Fruit fly (Drosophila melanogaster) whole organism, embryonic: Measurements from ENCODE around the gene Bx42.

Experiments used
- Ada2b ChIP-seq: fragments of 200-800 bp; sonication (Bioruptor generic); IDR thresholded peaks from 2 replicates; pipeline ENCODE4 v1.3.6; 2022; ENCODE audit warnings: missing biosample characterization, missing genetic modification characterization
- CG10321 ChIP-seq: fragments of 200-800 bp; sonication (Bioruptor generic); IDR thresholded peaks from 2 replicates; pipeline ENCODE4 v1.3.6; 2022; ENCODE audit warnings: missing biosample characterization, missing genetic modification characterization
- CG10979 ChIP-seq: fragments of 200-800 bp; sonication (Bioruptor generic); optimal IDR thresholded peaks from 2 replicates; lab custom pipeline; 2018; ENCODE audit warnings: missing biosample characterization, mild to moderate bottlenecking, missing genetic modification characterization, moderate library complexity
- CG1233 ChIP-seq: fragments of 200-800 bp; sonication (Bioruptor generic); optimal IDR thresholded peaks from 4 replicates; lab custom pipeline; 2018; ENCODE audit warnings: missing biosample characterization, mild to moderate bottlenecking, missing genetic modification characterization
- CG12769 ChIP-seq: fragments of 200-800 bp; sonication (Bioruptor generic); optimal IDR thresholded peaks from 2 replicates; lab custom pipeline; 2019; ENCODE audit warnings: missing biosample characterization, mild to moderate bottlenecking, missing genetic modification characterization, moderate library complexity
- CG13296 ChIP-seq: fragments of 200-800 bp; sonication (Bioruptor generic); optimal IDR thresholded peaks from 3 replicates; lab custom pipeline; 2018; ENCODE audit warnings: missing biosample characterization, mild to moderate bottlenecking, missing genetic modification characterization
- CG13424 ChIP-seq: fragments of 200-800 bp; sonication (Bioruptor generic); optimal IDR thresholded peaks from 2 replicates; lab custom pipeline; 2019; ENCODE audit warnings: missing biosample characterization, mild to moderate bottlenecking, missing genetic modification characterization, moderate library complexity
- CG15514 ChIP-seq: fragments of 200-800 bp; sonication (Bioruptor generic); optimal IDR thresholded peaks from 3 replicates; lab custom pipeline; 2017; ENCODE audit warnings: missing biosample characterization, missing genetic modification characterization, mild to moderate bottlenecking, moderate library complexity, missing genetic modification reagents
- CG15696 ChIP-seq: fragments of 200-800 bp; sonication (Bioruptor generic); optimal IDR thresholded peaks from 2 replicates; lab custom pipeline; 2019; ENCODE audit warnings: missing biosample characterization, mild to moderate bottlenecking, missing genetic modification characterization, moderate library complexity
- CG18262 ChIP-seq: fragments of 200-800 bp; optimal IDR thresholded peaks from 3 replicates; lab custom pipeline; 2019; ENCODE audit warnings: missing biosample characterization, mild to moderate bottlenecking, missing genetic modification characterization, moderate library complexity
- CG2712 ChIP-seq: fragments of 200-800 bp; optimal IDR thresholded peaks from 3 replicates; lab custom pipeline; 2019; ENCODE audit warnings: missing biosample characterization, mild to moderate bottlenecking, missing genetic modification characterization, moderate library complexity
- CG30403 ChIP-seq: fragments of 200-800 bp; sonication (Bioruptor generic); optimal IDR thresholded peaks from 3 replicates; lab custom pipeline; 2016; ENCODE audit warnings: missing biosample characterization, missing genetic modification characterization
- CG33557 ChIP-seq: fragments of 200-800 bp; sonication (Bioruptor generic); optimal IDR thresholded peaks from 2 replicates; lab custom pipeline; 2019; ENCODE audit warnings: missing biosample characterization, mild to moderate bottlenecking, missing genetic modification characterization, moderate library complexity
- CG6813 ChIP-seq: fragments of 200-800 bp; sonication (Bioruptor generic); optimal IDR thresholded peaks from 2 replicates; lab custom pipeline; 2017; ENCODE audit warnings: missing biosample characterization, missing genetic modification characterization, mild to moderate bottlenecking, moderate library complexity, missing genetic modification reagents
- CG7839 ChIP-seq: fragments of 200-800 bp; sonication (Bioruptor generic); optimal IDR thresholded peaks from 3 replicates; lab custom pipeline; 2018; ENCODE audit warnings: missing biosample characterization, mild to moderate bottlenecking, missing genetic modification characterization, moderate library complexity
- CG8290 ChIP-seq, 3 experiments: fragments of 200-800 bp; sonication (Bioruptor generic); optimal IDR thresholded peaks; 2 replicates each; lab custom pipeline; 2016 to 2019; ENCODE audit warnings: missing biosample characterization in 3 of 3, missing genetic modification characterization in 3 of 3, mild to moderate bottlenecking in 2 of 3, moderate library complexity in 1 of 3
- CG8924 ChIP-seq: fragments of 200-800 bp; optimal IDR thresholded peaks from 3 replicates; lab custom pipeline; 2019; ENCODE audit warnings: missing biosample characterization, mild to moderate bottlenecking, missing genetic modification characterization, moderate library complexity
- CG9609 ChIP-seq: fragments of 200-800 bp; sonication (Bioruptor generic); optimal IDR thresholded peaks from 3 replicates; lab custom pipeline; 2016; ENCODE audit warnings: missing biosample characterization, missing genetic modification characterization
- D ChIP-seq, 2 experiments: fragments of 200-800 bp in 1 of 2; fragments of >200 bp in 1 of 2; sonication (Bioruptor generic) in 1 of 2; optimal IDR thresholded peaks; 2 replicates in 1 of 2; 3 replicates in 1 of 2; lab custom pipeline; 2017; ENCODE audit warnings: mild to moderate bottlenecking in 1 of 2, missing biosample characterization in 1 of 2, missing genetic modification characterization in 1 of 2, missing genetic modification reagents in 1 of 2
- Dref ChIP-seq: fragments of 200-800 bp; sonication (Bioruptor generic); IDR thresholded peaks from 2 replicates; pipeline ENCODE4 v1.3.6; 2022; ENCODE audit warnings: missing biosample characterization, missing genetic modification characterization
- E2f2 ChIP-seq: fragments of 200-800 bp; sonication (Bioruptor generic); IDR thresholded peaks from 2 replicates; pipeline ENCODE4 v1.3.6; 2022; ENCODE audit warnings: missing biosample characterization, missing genetic modification characterization
- Ets65A ChIP-seq: fragments of 200-800 bp; sonication (Bioruptor generic); peaks from one replicate; lab custom pipeline; 2016; ENCODE audit warnings: missing biosample characterization, missing genetic modification characterization
- Ets97D ChIP-seq: fragments of 200-800 bp; sonication (Bioruptor generic); optimal IDR thresholded peaks from 3 replicates; lab custom pipeline; 2016; ENCODE audit warnings: missing biosample characterization, missing genetic modification characterization
- Fer3 ChIP-seq: fragments of 200-800 bp; sonication (Bioruptor generic); optimal IDR thresholded peaks from 2 replicates; lab custom pipeline; 2018; ENCODE audit warnings: missing biosample characterization, mild to moderate bottlenecking, missing genetic modification characterization, moderate library complexity
- H15 ChIP-seq: fragments of 200-800 bp; sonication (Bioruptor generic); IDR thresholded peaks from 3 replicates; pipeline ENCODE4 v1.3.6; 2022; ENCODE audit warnings: missing biosample characterization, missing genetic modification characterization
- Hsf ChIP-seq: fragments of 200-800 bp; sonication (Bioruptor generic); optimal IDR thresholded peaks from 3 replicates; lab custom pipeline; 2016; ENCODE audit warnings: missing biosample characterization, missing genetic modification characterization
- MBD-R2 ChIP-seq: fragments of 200-800 bp; sonication (Bioruptor generic); IDR thresholded peaks from 2 replicates; pipeline ENCODE4 v1.3.6; 2022; ENCODE audit warnings: missing biosample characterization, missing genetic modification characterization
- Myb ChIP-seq: fragments of 200-800 bp; sonication (Bioruptor generic); optimal IDR thresholded peaks from 2 replicates; lab custom pipeline; 2016; ENCODE audit warnings: missing biosample characterization, missing genetic modification characterization
- Nf-YB ChIP-seq: fragments of 200-800 bp; sonication (Bioruptor generic); optimal IDR thresholded peaks from 3 replicates; lab custom pipeline; 2019; ENCODE audit warnings: missing biosample characterization, mild to moderate bottlenecking, missing genetic modification characterization, moderate library complexity
- Oaz ChIP-seq: fragments of 200-800 bp; sonication (Bioruptor generic); IDR thresholded peaks from 2 replicates; pipeline ENCODE4 v1.3.6; 2022; ENCODE audit warnings: missing biosample characterization, missing genetic modification characterization
- Pdp1 ChIP-seq, 2 experiments: fragments of 200-800 bp; sonication (Bioruptor generic); optimal IDR thresholded peaks; 3 replicates each; lab custom pipeline; 2016; ENCODE audit warnings: missing biosample characterization in 2 of 2, missing genetic modification characterization in 2 of 2, mild to moderate bottlenecking in 1 of 2, moderate library complexity in 1 of 2
- Rfx ChIP-seq: fragments of 200-800 bp; sonication (Bioruptor generic); IDR thresholded peaks from 2 replicates; pipeline ENCODE4 v1.3.6; 2022; ENCODE audit warnings: missing biosample characterization, missing genetic modification characterization
- Spps ChIP-seq: fragments of 200-800 bp; sonication (Bioruptor generic); optimal IDR thresholded peaks from 2 replicates; lab custom pipeline; 2018; ENCODE audit warnings: missing biosample characterization, mild to moderate bottlenecking, missing genetic modification characterization
- Trl ChIP-seq, 3 experiments: fragments of >200 bp in 2 of 3; fragments of 200-800 bp in 1 of 3; sonication (Bioruptor generic) in 1 of 3; optimal IDR thresholded peaks; 2 replicates in 1 of 3; 3 replicates in 2 of 3; lab custom pipeline; 2016 to 2017; ENCODE audit warnings: missing biosample characterization in 1 of 3, missing genetic modification characterization in 1 of 3
- Xbp1 ChIP-seq: fragments of 200-800 bp; sonication (Bioruptor generic); optimal IDR thresholded peaks from 3 replicates; lab custom pipeline; 2016; ENCODE audit warnings: missing biosample characterization, mild to moderate bottlenecking, missing genetic modification characterization
- az2 ChIP-seq: fragments of 200-800 bp; sonication (Bioruptor generic); optimal IDR thresholded peaks from 3 replicates; lab custom pipeline; 2016; ENCODE audit warnings: missing biosample characterization, missing genetic modification characterization
- chinmo ChIP-seq: fragments of 200-800 bp; sonication (Bioruptor generic); IDR thresholded peaks from 4 replicates; pipeline ENCODE4 v1.3.6; 2022; ENCODE audit warnings: missing biosample characterization, missing genetic modification characterization; ENCODE audit not compliant: partially characterized antibody
- ci ChIP-seq: fragments of 200-800 bp; sonication (Bioruptor generic); IDR thresholded peaks from 3 replicates; pipeline ENCODE4 v1.3.6; 2022; ENCODE audit warnings: missing biosample characterization, missing genetic modification characterization
- da ChIP-seq: fragments of 200-800 bp; sonication (Bioruptor generic); optimal IDR thresholded peaks from 2 replicates; lab custom pipeline; 2016; ENCODE audit warnings: missing biosample characterization, missing genetic modification characterization
- emc ChIP-seq: fragments of 200-800 bp; sonication (Bioruptor generic); optimal IDR thresholded peaks from 2 replicates; lab custom pipeline; 2016; ENCODE audit warnings: missing biosample characterization, missing genetic modification characterization
- fd96Cb ChIP-seq: fragments of 200-800 bp; sonication (Bioruptor generic); optimal IDR thresholded peaks from 2 replicates; lab custom pipeline; 2018; ENCODE audit warnings: missing biosample characterization, mild to moderate bottlenecking, missing genetic modification characterization, moderate library complexity
- grau ChIP-seq: fragments of 200-800 bp; optimal IDR thresholded peaks from 3 replicates; lab custom pipeline; 2019; ENCODE audit warnings: missing biosample characterization, mild to moderate bottlenecking, missing genetic modification characterization, moderate library complexity
- jumu ChIP-seq: fragments of 200-800 bp; sonication (Bioruptor generic); optimal IDR thresholded peaks from 3 replicates; lab custom pipeline; 2016; ENCODE audit warnings: missing biosample characterization, missing genetic modification characterization
- lilli ChIP-seq: fragments of 200-800 bp; sonication (Bioruptor generic); optimal IDR thresholded peaks from 3 replicates; lab custom pipeline; 2016; ENCODE audit warnings: missing biosample characterization, missing genetic modification characterization
- psq ChIP-seq: fragments of 200-800 bp; sonication (Bioruptor generic); optimal IDR thresholded peaks from 2 replicates; lab custom pipeline; 2017; ENCODE audit warnings: missing biosample characterization, missing genetic modification characterization
- pzg ChIP-seq: fragments of 200-800 bp; sonication (Bioruptor generic); optimal IDR thresholded peaks from 3 replicates; lab custom pipeline; 2018; ENCODE audit warnings: missing biosample characterization, mild to moderate bottlenecking, missing genetic modification characterization, moderate library complexity
- slbo ChIP-seq: fragments of 200-800 bp; sonication (Bioruptor generic); IDR thresholded peaks from 2 replicates; pipeline ENCODE4 v1.3.6; 2022; ENCODE audit warnings: missing biosample characterization, missing genetic modification characterization
- sna ChIP-seq: fragments of 200-800 bp; sonication (Bioruptor generic); IDR thresholded peaks from 2 replicates; pipeline ENCODE4 v1.3.6; 2022; ENCODE audit warnings: missing biosample characterization, missing genetic modification characterization; ENCODE audit not compliant: partially characterized antibody
- zf30C ChIP-seq: fragments of 200-800 bp; sonication (Bioruptor generic); optimal IDR thresholded peaks from 3 replicates; lab custom pipeline; 2018; ENCODE audit warnings: missing biosample characterization, mild to moderate bottlenecking, missing genetic modification characterization

The Bx42 gene

DNA sequence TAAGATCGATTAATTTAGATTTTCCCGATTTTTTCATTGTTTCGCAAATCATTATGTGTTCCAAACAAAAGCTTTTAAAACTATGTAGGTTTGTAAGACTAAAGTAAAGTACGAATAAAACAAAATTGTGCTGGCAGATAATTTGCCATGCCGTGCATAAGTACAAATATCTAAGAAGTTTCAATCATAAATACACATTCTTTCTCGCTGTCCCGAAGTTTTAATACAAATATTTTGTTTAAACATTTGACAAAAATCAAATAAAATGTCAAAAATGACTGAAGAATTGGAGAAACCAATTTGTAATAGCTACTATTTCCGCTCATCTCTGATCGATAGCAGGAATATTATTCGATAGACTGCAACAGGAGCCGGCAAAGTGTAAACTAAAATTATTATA lies 23.8 kb downstream of the Bx42 start, which contains the start of gene APC4 (continued):
- TF ChIP-seq Fer3 (tag; lab: Kevin White, UChicago) (peak; percentile 0), CG13296 (GFP tag; lab: Kevin White, UChicago) (no peak), Hsf (GFP tag; lab: Kevin White, UChicago) (peak; percentile 37), Ets65A (no peak), CG12769 (tag; lab: Kevin White, UChicago) (no peak), psq (GFP tag; lab: Kevin White, UChicago) (no peak), da (GFP tag; lab: Kevin White, UChicago) (no peak), lilli (GFP tag; lab: Kevin White, UChicago) (peak; percentile 39), chinmo (GFP tag; lab: Robert Waterston, UW) (no peak), jumu (GFP tag; lab: Kevin White, UChicago) (no peak), CG33557 (GFP tag; lab: Kevin White, UChicago) (peak; percentile 54), CG15696 (tag; lab: Kevin White, UChicago) (peak; percentile 29), CG1233 (GFP tag; lab: Kevin White, UChicago) (peak; percentile 14), Ets97D (GFP tag; lab: Kevin White, UChicago) (peak; percentile 12), ci (GFP tag; lab: Robert Waterston, UW) (no peak), CG6813 (GFP tag; lab: Kevin White, UChicago) (no peak), E2f2 (GFP tag; lab: Robert Waterston, UW) (0 out of 2 replicates have a peak, but pooled peaks have one; percentile 23), Ada2b (GFP tag; lab: Robert Waterston, UW) (0 out of 2 replicates have a peak, but pooled peaks have one; percentile 7), CG7839 (tag; lab: Kevin White, UChicago) (peak; percentile 39), Pdp1 (GFP tag; optimal IDR thresholded peaks at IDR 0.05; lab: Kevin White, UChicago) (peak in 1 of 2 experiments; percentile 21), Dref (GFP tag; lab: Robert Waterston, UW) (peak; percentile 49), az2 (GFP tag; lab: Kevin White, UChicago) (peak; percentile 23), CG15514 (GFP tag; lab: Kevin White, UChicago) (peak; percentile 25), CG8924 (tag; lab: Kevin White, UChicago) (peak; percentile 28), fd96Cb (tag; lab: Kevin White, UChicago) (no peak), CG8290 (GFP tag; optimal IDR thresholded peaks at IDR 0.05; lab: Kevin White, UChicago) (peak; percentile 17), CG8290 (tag; optimal IDR thresholded peaks at IDR 0.05; lab: Kevin White, UChicago) (no peak), CG2712 (tag; lab: Kevin White, UChicago) (peak; percentile 23), Myb (peak; percentile 31), sna (no peak), CG30403 (GFP tag; lab: Kevin White, UChicago) (peak; percentile 55), zf30C (GFP tag; lab: Kevin White, UChicago) (no peak), Rfx (GFP tag; lab: Robert Waterston, UW) (0 out of 2 replicates have a peak, but pooled peaks have one; percentile 26), CG13424 (tag; lab: Kevin White, UChicago) (peak; percentile 53), H15 (GFP tag; lab: Robert Waterston, UW) (no peak), pzg (GFP tag; lab: Kevin White, UChicago) (peak; percentile 12), CG10979 (tag; lab: Kevin White, UChicago) (peak; percentile 12), Nf-YB (no peak), CG10321 (GFP tag; lab: Robert Waterston, UW) (no peak), D (optimal IDR thresholded peaks at IDR 0.05; lab: Kevin White, UChicago) (no peak), D (GFP tag; optimal IDR thresholded peaks at IDR 0.05; lab: Kevin White, UChicago) (no peak), CG9609 (GFP tag; lab: Kevin White, UChicago) (peak; percentile 12), grau (tag; lab: Kevin White, UChicago) (peak; percentile 48), emc (no peak), Xbp1 (GFP tag; lab: Kevin White, UChicago) (peak; percentile 30), Oaz (no peak), MBD-R2 (GFP tag; lab: Robert Waterston, UW) (no peak), CG18262 (peak; percentile 45), Trl (optimal IDR thresholded peaks at IDR 0.05; lab: Kevin White, UChicago) (no peak), Trl (GFP tag; optimal IDR thresholded peaks at IDR 0.05; lab: Kevin White, UChicago) (no peak), Spps (tag; lab: Kevin White, UChicago) (no peak), slbo (GFP tag; lab: Robert Waterston, UW) (peak; percentile 16; the same call in 1 of the 2 replicates)
